Fruit fly (Drosophila melanogaster): ENCODE results near the gene RIOK1.

RIOK1 gene

dm6 chr3L:11648410-11648809 is at the start of gene RIOK1, which contains the start of gene Polr3H:
RIOK1 (minus strand) TSS chr3L:11648474.
Polr3H (plus strand) TSS chr3L:11648756.
- TF ChIP-seq HLH106 (tag; optimal IDR thresholded peaks at IDR 0.05), result no peak
- TF ChIP-seq pan (optimal IDR thresholded peaks at IDR 0.05), result no peak
- no peak for TF ChIP-seq jim (GFP tag; optimal IDR thresholded peaks at IDR 0.05)
- TF ChIP-seq sv (GFP tag; optimal IDR thresholded peaks at IDR 0.05), result peak; percentile 68
- TF ChIP-seq Dfd (GFP tag; optimal IDR thresholded peaks at IDR 0.05), result no peak
- no peak for TF ChIP-seq Hnf4 (GFP tag; optimal IDR thresholded peaks at IDR 0.05)
- TF ChIP-seq CG9705 (GFP tag; optimal IDR thresholded peaks at IDR 0.05), result no peak
- TF ChIP-seq rgr (GFP tag; optimal IDR thresholded peaks at IDR 0.05), result peak; percentile 76
- TF ChIP-seq lola (GFP tag; optimal IDR thresholded peaks at IDR 0.05), result no peak
- TF ChIP-seq CrebA (GFP tag; optimal IDR thresholded peaks at IDR 0.05; ENCODE audit: borderline replicate concordance), result no peak
- TF ChIP-seq brk (GFP tag; optimal IDR thresholded peaks at IDR 0.05), result no peak
- no peak for TF ChIP-seq Abd-B (GFP tag; optimal IDR thresholded peaks at IDR 0.05)
- no peak for TF ChIP-seq N (GFP tag; optimal IDR thresholded peaks at IDR 0.05)
- TF ChIP-seq OdsH (GFP tag; optimal IDR thresholded peaks at IDR 0.05), result peak; percentile 65
- no peak for TF ChIP-seq h (GFP tag; optimal IDR thresholded peaks at IDR 0.05)
- no peak for TF ChIP-seq sage (GFP tag; optimal IDR thresholded peaks at IDR 0.05)
- peak; percentile 78 for TF ChIP-seq Myc (optimal IDR thresholded peaks at IDR 0.05)
- TF ChIP-seq fru (GFP tag; optimal IDR thresholded peaks at IDR 0.05), result no peak
- peak; percentile 58 for TF ChIP-seq Jra (GFP tag; optimal IDR thresholded peaks at IDR 0.05)
- no peak for TF ChIP-seq usp (GFP tag; optimal IDR thresholded peaks at IDR 0.05)
- no peak for TF ChIP-seq tai (GFP tag; optimal IDR thresholded peaks at IDR 0.05)
- no peak for TF ChIP-seq dmrt93B (GFP tag; optimal IDR thresholded peaks at IDR 0.05)
- peak; percentile 54 for TF ChIP-seq psq (GFP tag; optimal IDR thresholded peaks at IDR 0.05)
- TF ChIP-seq CG32264 (GFP tag; optimal IDR thresholded peaks at IDR 0.05), result no peak
- no peak for TF ChIP-seq Dif (GFP tag; optimal IDR thresholded peaks at IDR 0.05; ENCODE audit: partially characterized antibody)
- no peak for TF ChIP-seq Mio (GFP tag; optimal IDR thresholded peaks at IDR 0.05)
- no peak for TF ChIP-seq Vsx2 (GFP tag; optimal IDR thresholded peaks at IDR 0.05; ENCODE audit: partially characterized antibody)
- no peak for TF ChIP-seq foxo (GFP tag; optimal IDR thresholded peaks at IDR 0.05)
- TF ChIP-seq br (GFP tag; optimal IDR thresholded peaks at IDR 0.05), result peak; percentile 58
- TF ChIP-seq Hr83 (GFP tag; optimal IDR thresholded peaks at IDR 0.05; ENCODE audit: poor library complexity, severe bottlenecking), result no peak
- TF ChIP-seq Sp1 (GFP tag; optimal IDR thresholded peaks at IDR 0.05), result no peak
- peak; percentile 78 for TF ChIP-seq ey (GFP tag; optimal IDR thresholded peaks at IDR 0.05)
- no peak for TF ChIP-seq Hr78 (GFP tag; optimal IDR thresholded peaks at IDR 0.05)
- no peak for TF ChIP-seq dl (GFP tag; optimal IDR thresholded peaks at IDR 0.05; ENCODE audit: insufficient read depth in 1 of 2, partially characterized antibody in 2 of 2)
- TF ChIP-seq dsf (GFP tag; optimal IDR thresholded peaks at IDR 0.05; ENCODE audit: borderline replicate concordance), result peak; percentile 48
- no peak for TF ChIP-seq Rel (GFP tag; optimal IDR thresholded peaks at IDR 0.05)
- peak; percentile 89 for TF ChIP-seq Rel (tag; optimal IDR thresholded peaks at IDR 0.05)
- TF ChIP-seq GATAd (GFP tag; optimal IDR thresholded peaks at IDR 0.05), result no peak
- TF ChIP-seq woc (GFP tag; optimal IDR thresholded peaks at IDR 0.05), result no peak

- TF ChIP-seq sage (GFP tag; optimal IDR thresholded peaks at IDR 0.05) (peak; percentile 7), dl (GFP tag; optimal IDR thresholded peaks at IDR 0.05; ENCODE audit: insufficient read depth in 1 of 2, partially characterized antibody in 2 of 2) (no peak), jim (GFP tag; optimal IDR thresholded peaks at IDR 0.05) (no peak), CG32264 (GFP tag; optimal IDR thresholded peaks at IDR 0.05) (peak; percentile 70), Mio (GFP tag; optimal IDR thresholded peaks at IDR 0.05) (no peak), usp (GFP tag; optimal IDR thresholded peaks at IDR 0.05) (no peak), h (GFP tag; optimal IDR thresholded peaks at IDR 0.05) (peak; percentile 88), foxo (GFP tag; optimal IDR thresholded peaks at IDR 0.05) (peak in 1 of 2 experiments; percentile 91), dsf (GFP tag; optimal IDR thresholded peaks at IDR 0.05; ENCODE audit: borderline replicate concordance) (no peak), br (GFP tag; optimal IDR thresholded peaks at IDR 0.05) (peak; percentile 90), sv (GFP tag; optimal IDR thresholded peaks at IDR 0.05) (peak; percentile 62), fru (GFP tag; optimal IDR thresholded peaks at IDR 0.05) (peak; percentile 90), Hr83 (GFP tag; optimal IDR thresholded peaks at IDR 0.05; ENCODE audit: poor library complexity, severe bottlenecking) (peak; percentile 62), Dif (GFP tag; optimal IDR thresholded peaks at IDR 0.05; ENCODE audit: partially characterized antibody) (no peak), CG9705 (GFP tag; optimal IDR thresholded peaks at IDR 0.05) (no peak), psq (GFP tag; optimal IDR thresholded peaks at IDR 0.05) (peak; percentile 77), woc (GFP tag; optimal IDR thresholded peaks at IDR 0.05) (peak; percentile 74), CrebA (GFP tag; optimal IDR thresholded peaks at IDR 0.05; ENCODE audit: borderline replicate concordance) (no peak), Myc (optimal IDR thresholded peaks at IDR 0.05) (peak; percentile 42), tai (GFP tag; optimal IDR thresholded peaks at IDR 0.05) (no peak), Hnf4 (GFP tag; optimal IDR thresholded peaks at IDR 0.05) (peak; percentile 48), lola (GFP tag; optimal IDR thresholded peaks at IDR 0.05) (no peak), OdsH (GFP tag; optimal IDR thresholded peaks at IDR 0.05) (peak; percentile 84), Hr78 (GFP tag; optimal IDR thresholded peaks at IDR 0.05) (no peak), dmrt93B (GFP tag; optimal IDR thresholded peaks at IDR 0.05) (peak; percentile 82), brk (GFP tag; optimal IDR thresholded peaks at IDR 0.05) (peak; percentile 61), ey (GFP tag; optimal IDR thresholded peaks at IDR 0.05) (peak; percentile 88), pan (optimal IDR thresholded peaks at IDR 0.05) (no peak), Dfd (GFP tag; optimal IDR thresholded peaks at IDR 0.05) (no peak), Vsx2 (GFP tag; optimal IDR thresholded peaks at IDR 0.05; ENCODE audit: partially characterized antibody) (no peak), Jra (GFP tag; optimal IDR thresholded peaks at IDR 0.05) (peak; percentile 69), rgr (GFP tag; optimal IDR thresholded peaks at IDR 0.05) (peak; percentile 91), Sp1 (GFP tag; optimal IDR thresholded peaks at IDR 0.05) (peak; percentile 81), GATAd (GFP tag; optimal IDR thresholded peaks at IDR 0.05) (no peak), HLH106 (tag; optimal IDR thresholded peaks at IDR 0.05) (peak; percentile 76), Rel (GFP tag; optimal IDR thresholded peaks at IDR 0.05) (peak; percentile 58), Rel (tag; optimal IDR thresholded peaks at IDR 0.05) (peak; percentile 39), Abd-B (GFP tag; optimal IDR thresholded peaks at IDR 0.05) (no peak), N (GFP tag; optimal IDR thresholded peaks at IDR 0.05) (no peak)
Measured at dm6 chr3L:11696294-11697116, 48.2 kb upstream of the RIOK1 start, which contains the start of gene Dph1. Dph1 (minus strand) TSS chr3L:11696963.
